Worm (Caenorhabditis elegans): Measurements from ENCODE around the gene col-40.

DNA sequence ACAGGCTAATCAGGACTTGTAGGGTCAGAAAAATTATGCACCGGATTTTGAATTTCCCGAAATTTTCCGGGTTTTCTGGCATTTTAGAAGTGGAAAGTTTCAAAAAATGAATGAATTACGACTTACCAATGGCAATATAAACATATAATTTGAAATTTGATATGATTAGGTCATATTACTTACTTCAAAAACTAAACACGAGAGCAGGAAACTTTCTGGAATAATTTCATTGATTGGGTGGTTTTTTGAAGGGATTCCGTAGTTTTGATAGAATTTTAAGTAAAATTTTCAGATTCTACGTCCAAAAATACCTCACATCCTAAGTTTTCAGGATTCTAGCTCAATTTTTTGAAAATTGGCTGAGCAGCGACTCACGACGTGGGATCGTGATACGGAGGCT lies 31.3 kb downstream of the col-40 start, which contains the start of gene K02E7.11:
- TF ChIP-seq unc-39 (tag; optimal IDR thresholded peaks at IDR 0.05) (no peak), nhr-76 (tag; optimal IDR thresholded peaks at IDR 0.05) (no peak), nhr-237 (tag; optimal IDR thresholded peaks at IDR 0.05) (no peak), mls-2 (tag; optimal IDR thresholded peaks at IDR 0.05) (no peak), nhr-12 (tag; optimal IDR thresholded peaks at IDR 0.05) (no peak), blmp-1 (tag; optimal IDR thresholded peaks at IDR 0.05) (no peak), nhr-2 (tag; optimal IDR thresholded peaks at IDR 0.05) (no peak), flh-1 (GFP tag; optimal IDR thresholded peaks at IDR 0.05) (no peak), mep-1 (tag; optimal IDR thresholded peaks at IDR 0.05) (no peak), nhr-28 (tag; optimal IDR thresholded peaks at IDR 0.05) (no peak), ztf-11 (tag; optimal IDR thresholded peaks at IDR 0.05) (no peak)
